Worm (Caenorhabditis elegans): ENCODE data around the gene fbxb-99.

The fbxb-99 gene

ce11 chrII:3793336-3793735 lies at the start of gene fbxb-99:
Gene fbxb-99, minus strand, starts transcription at chrII:3793436.
- TF ChIP-seq nhr-76 (tag; optimal IDR thresholded peaks at IDR 0.05) (no peak), ham-2 (GFP tag; optimal IDR thresholded peaks at IDR 0.05) (no peak), unc-120 (tag; optimal IDR thresholded peaks at IDR 0.05; ENCODE audit: poor library complexity, severe bottlenecking) (no peak), sptf-1 (tag; optimal IDR thresholded peaks at IDR 0.05) (no peak), cnd-1 (tag; optimal IDR thresholded peaks at IDR 0.05) (no peak), ceh-39 (tag; optimal IDR thresholded peaks at IDR 0.05) (no peak), pha-4 (tag; optimal IDR thresholded peaks at IDR 0.05) (no peak), M03D4.4 (tag; optimal IDR thresholded peaks at IDR 0.05) (no peak), bed-3 (GFP tag; optimal IDR thresholded peaks at IDR 0.05) (no peak)

ce11 chrII:3839562-3839961 lies 46.3 kb upstream of the fbxb-99 start, which contains the start of gene C17A2.4:
Gene C17A2.4, plus strand, starts transcription at chrII:3839862.
- TF ChIP-seq ces-1 (GFP tag; optimal IDR thresholded peaks at IDR 0.05) (no peak), M03D4.4 (tag; optimal IDR thresholded peaks at IDR 0.05) (no peak), nhr-237 (tag; optimal IDR thresholded peaks at IDR 0.05) (no peak), bed-3 (GFP tag; optimal IDR thresholded peaks at IDR 0.05) (no peak), snpc-4 (tag; optimal IDR thresholded peaks at IDR 0.05) (no peak), flh-1 (GFP tag; optimal IDR thresholded peaks at IDR 0.05) (no peak), ceh-39 (tag; optimal IDR thresholded peaks at IDR 0.05) (no peak), nhr-28 (tag; optimal IDR thresholded peaks at IDR 0.05) (no peak), nhr-76 (tag; optimal IDR thresholded peaks at IDR 0.05) (no peak), mep-1 (tag; optimal IDR thresholded peaks at IDR 0.05) (no peak), nhr-12 (tag; optimal IDR thresholded peaks at IDR 0.05) (no peak), pha-4 (tag; optimal IDR thresholded peaks at IDR 0.05) (no peak), unc-39 (tag; optimal IDR thresholded peaks at IDR 0.05) (no peak), sem-2 (GFP tag; optimal IDR thresholded peaks at IDR 0.05) (no peak), unc-120 (tag; optimal IDR thresholded peaks at IDR 0.05; ENCODE audit: poor library complexity, severe bottlenecking) (no peak), nhr-2 (tag; optimal IDR thresholded peaks at IDR 0.05) (no peak), lin-13 (tag; optimal IDR thresholded peaks at IDR 0.05) (no peak)

ce11 chrII:3835915-3836314 lies 42.7 kb upstream of the fbxb-99 start, which contains the start of gene oac-4:
Gene oac-4, minus strand, starts transcription at chrII:3836015.
- TF ChIP-seq mep-1 (tag; optimal IDR thresholded peaks at IDR 0.05) (no peak), cnd-1 (tag; optimal IDR thresholded peaks at IDR 0.05) (no peak), bed-3 (GFP tag; optimal IDR thresholded peaks at IDR 0.05) (no peak), unc-62 (GFP tag; optimal IDR thresholded peaks at IDR 0.05) (no peak), zip-8 (tag; optimal IDR thresholded peaks at IDR 0.05) (no peak), ceh-39 (tag; optimal IDR thresholded peaks at IDR 0.05) (no peak)

ce11 chrII:3832383-3832782 lies 39.1 kb upstream of the fbxb-99 start, which contains the start of gene F54D10.9:
Gene F54D10.9, minus strand, starts transcription at chrII:3832483.
- TF ChIP-seq hlh-1 (tag; optimal IDR thresholded peaks at IDR 0.05) (no peak), tbx-8 (GFP tag; optimal IDR thresholded peaks at IDR 0.05) (no peak), ceh-83 (GFP tag; optimal IDR thresholded peaks at IDR 0.05) (no peak), pha-4 (tag; optimal IDR thresholded peaks at IDR 0.05) (no peak), sptf-1 (tag; optimal IDR thresholded peaks at IDR 0.05) (no peak), lin-13 (tag; optimal IDR thresholded peaks at IDR 0.05) (no peak), nhr-237 (tag; optimal IDR thresholded peaks at IDR 0.05) (no peak)

- TF ChIP-seq snpc-4 (tag; optimal IDR thresholded peaks at IDR 0.05) (no peak), mls-2 (tag; optimal IDR thresholded peaks at IDR 0.05) (no peak), drap-1 (GFP tag; optimal IDR thresholded peaks at IDR 0.05) (no peak), nhr-28 (tag; optimal IDR thresholded peaks at IDR 0.05) (no peak), ztf-11 (tag; optimal IDR thresholded peaks at IDR 0.05) (no peak), ceh-43 (GFP tag; optimal IDR thresholded peaks at IDR 0.05) (no peak), ces-1 (GFP tag; optimal IDR thresholded peaks at IDR 0.05) (no peak), ceh-83 (GFP tag; optimal IDR thresholded peaks at IDR 0.05) (no peak), lin-13 (tag; optimal IDR thresholded peaks at IDR 0.05) (no peak), zip-8 (tag; optimal IDR thresholded peaks at IDR 0.05) (no peak), M03D4.4 (tag; optimal IDR thresholded peaks at IDR 0.05) (no peak), blmp-1 (tag; optimal IDR thresholded peaks at IDR 0.05) (no peak)
Observed at ce11 chrII:3829623-3830022, 36.4 kb upstream of the fbxb-99 start.

- TF ChIP-seq M03D4.4 (tag; optimal IDR thresholded peaks at IDR 0.05), result no peak
- no peak for TF ChIP-seq pha-4 (tag; optimal IDR thresholded peaks at IDR 0.05)
- TF ChIP-seq unc-39 (tag; optimal IDR thresholded peaks at IDR 0.05), result no peak
- no peak for TF ChIP-seq bed-3 (GFP tag; optimal IDR thresholded peaks at IDR 0.05)
- no peak for TF ChIP-seq ceh-43 (GFP tag; optimal IDR thresholded peaks at IDR 0.05)
- no peak for TF ChIP-seq lsy-2 (tag; optimal IDR thresholded peaks at IDR 0.05)
- no peak for TF ChIP-seq nhr-237 (tag; optimal IDR thresholded peaks at IDR 0.05)
- no peak for TF ChIP-seq tbx-8 (GFP tag; optimal IDR thresholded peaks at IDR 0.05)
- no peak for TF ChIP-seq lin-13 (tag; optimal IDR thresholded peaks at IDR 0.05)
- TF ChIP-seq elt-1 (tag; optimal IDR thresholded peaks at IDR 0.05; ENCODE audit: borderline replicate concordance, insufficient read depth), result no peak
- TF ChIP-seq lin-32 (GFP tag; optimal IDR thresholded peaks at IDR 0.05), result no peak
- TF ChIP-seq ceh-83 (GFP tag; optimal IDR thresholded peaks at IDR 0.05), result no peak
- TF ChIP-seq blmp-1 (tag; optimal IDR thresholded peaks at IDR 0.05), result no peak
- no peak for TF ChIP-seq sptf-1 (tag; optimal IDR thresholded peaks at IDR 0.05)
- TF ChIP-seq ham-2 (GFP tag; optimal IDR thresholded peaks at IDR 0.05), result no peak
- TF ChIP-seq cnd-1 (tag; optimal IDR thresholded peaks at IDR 0.05), result no peak
- no peak for TF ChIP-seq unc-62 (GFP tag; optimal IDR thresholded peaks at IDR 0.05)
- no peak for TF ChIP-seq nhr-76 (tag; optimal IDR thresholded peaks at IDR 0.05)
Observed at ce11 chrII:3827801-3828200, 34.6 kb upstream of the fbxb-99 start, which contains the start of gene F54D10.8. Gene F54D10.8, minus strand, starts transcription at chrII:3827901.

Measured in whole organism, mixed stage, embryonic.